Worm (Caenorhabditis elegans) whole organism, L3 larva: Measurements from ENCODE around the gene Y105C5B.17.

ENCODE experiments used
- ZK546.5 ChIP-seq: sonication (generic microtip); optimal IDR thresholded peaks from 2 replicates; lab custom pipeline; 2017; ENCODE audit warnings: missing biosample characterization, missing genetic modification characterization
- aly-2 ChIP-seq: fragments of 150-350 bp; optimal IDR thresholded peaks from 2 replicates; lab custom pipeline; 2014; ENCODE audit warnings: missing biosample characterization, missing genetic modification characterization
- ceh-16 ChIP-seq: sonication (generic microtip); optimal IDR thresholded peaks from 2 replicates; lab custom pipeline; 2017; ENCODE audit warnings: missing biosample characterization, missing genetic modification characterization
- ceh-28 ChIP-seq: fragments of 150-350 bp; optimal IDR thresholded peaks from 2 replicates; lab custom pipeline; 2014; ENCODE audit warnings: missing biosample characterization, missing genetic modification reagents, missing genetic modification characterization
- ceh-82 ChIP-seq: fragments of 150-350 bp; optimal IDR thresholded peaks from 2 replicates; lab custom pipeline; 2014; ENCODE audit warnings: missing biosample characterization, missing genetic modification characterization
- ceh-9 ChIP-seq: sonication (generic microtip); optimal IDR thresholded peaks from 2 replicates; lab custom pipeline; 2018; ENCODE audit warnings: missing biosample characterization, missing genetic modification characterization
- daf-12 ChIP-seq: fragments of 150-350 bp; optimal IDR thresholded peaks from 2 replicates; lab custom pipeline; 2014; ENCODE audit warnings: missing biosample characterization, missing genetic modification reagents, missing genetic modification characterization
- egl-27 ChIP-seq: sonication (generic microtip); optimal IDR thresholded peaks from 4 replicates; lab custom pipeline; 2017; ENCODE audit warnings: missing biosample characterization, missing genetic modification reagents, missing genetic modification characterization
- egl-5 ChIP-seq: fragments of 150-350 bp; optimal IDR thresholded peaks from 2 replicates; lab custom pipeline; 2017; ENCODE audit warnings: missing biosample characterization, missing genetic modification reagents, missing genetic modification characterization, inconsistent platforms
- fkh-10 ChIP-seq: sonication (generic microtip); optimal IDR thresholded peaks from 2 replicates; lab custom pipeline; 2017; ENCODE audit warnings: missing biosample characterization, missing genetic modification reagents, missing genetic modification characterization
- fkh-2 ChIP-seq: fragments of 150-350 bp; optimal IDR thresholded peaks from 2 replicates; lab custom pipeline; 2014; ENCODE audit warnings: missing biosample characterization, missing genetic modification reagents, missing genetic modification characterization
- fos-1 ChIP-seq: fragments of 150-350 bp; optimal IDR thresholded peaks from 2 replicates; lab custom pipeline; 2014; ENCODE audit warnings: missing biosample characterization, missing genetic modification characterization
- hmg-11 ChIP-seq: sonication (generic microtip); optimal IDR thresholded peaks from 2 replicates; lab custom pipeline; 2016; ENCODE audit warnings: missing genetic modification characterization, missing compliant biosample characterization
- jun-1 ChIP-seq: fragments of 150-350 bp; optimal IDR thresholded peaks from 2 replicates; lab custom pipeline; 2014; ENCODE audit warnings: missing biosample characterization, missing genetic modification reagents, missing genetic modification characterization
- lin-15B ChIP-seq: fragments of 150-350 bp; optimal IDR thresholded peaks from 2 replicates; lab custom pipeline; 2014; ENCODE audit warnings: missing biosample characterization, missing genetic modification characterization
- lin-39 ChIP-seq: fragments of 150-350 bp; optimal IDR thresholded peaks from 2 replicates; lab custom pipeline; 2018; ENCODE audit warnings: missing biosample characterization, missing genetic modification reagents, missing genetic modification characterization
- lsy-12 ChIP-seq: sonication (generic microtip); optimal IDR thresholded peaks from 2 replicates; lab custom pipeline; 2016; ENCODE audit warnings: mild to moderate bottlenecking, missing genetic modification characterization, missing compliant biosample characterization
- mdl-1 ChIP-seq: fragments of 150-350 bp; optimal IDR thresholded peaks from 2 replicates; lab custom pipeline; 2014; ENCODE audit warnings: missing biosample characterization, missing genetic modification characterization
- mml-1 ChIP-seq: fragments of 150-350 bp; sonication (generic microtip); optimal IDR thresholded peaks from 3 replicates; lab custom pipeline; 2014; ENCODE audit warnings: missing biosample characterization, missing genetic modification characterization
- nhr-23 ChIP-seq: fragments of 150-350 bp; optimal IDR thresholded peaks from 2 replicates; lab custom pipeline; 2014; ENCODE audit warnings: missing biosample characterization, missing genetic modification reagents, missing genetic modification characterization
- nhr-237 ChIP-seq: fragments of 150-350 bp; optimal IDR thresholded peaks from 2 replicates; lab custom pipeline; 2014; ENCODE audit warnings: missing biosample characterization, missing genetic modification characterization
- nhr-25 ChIP-seq: sonication (generic microtip); optimal IDR thresholded peaks from 2 replicates; lab custom pipeline; 2017; ENCODE audit warnings: missing biosample characterization, missing genetic modification characterization
- nhr-28 ChIP-seq: fragments of 150-350 bp; optimal IDR thresholded peaks from 2 replicates; lab custom pipeline; 2014; ENCODE audit warnings: missing biosample characterization, missing genetic modification characterization
- nhr-43 ChIP-seq: sonication (generic microtip); optimal IDR thresholded peaks from 2 replicates; lab custom pipeline; 2016; ENCODE audit warnings: mild to moderate bottlenecking, missing genetic modification characterization, missing compliant biosample characterization; ENCODE audit not compliant: poor library complexity, severe bottlenecking
- nhr-67 ChIP-seq: fragments of 150-350 bp; optimal IDR thresholded peaks from 2 replicates; lab custom pipeline; 2014; ENCODE audit warnings: missing biosample characterization, missing genetic modification characterization
- nhr-76 ChIP-seq: fragments of 150-350 bp; sonication (generic microtip); optimal IDR thresholded peaks from 5 replicates; lab custom pipeline; 2014; ENCODE audit warnings: missing biosample characterization, missing genetic modification characterization
- pha-4 ChIP-seq: fragments of 150-350 bp; optimal IDR thresholded peaks from 2 replicates; lab custom pipeline; 2014; ENCODE audit warnings: missing biosample characterization, missing genetic modification reagents, missing genetic modification characterization
- pqm-1 ChIP-seq: fragments of 150-350 bp; optimal IDR thresholded peaks from 2 replicates; lab custom pipeline; 2017; ENCODE audit warnings: missing biosample characterization, missing genetic modification characterization, inconsistent platforms
- sea-2 ChIP-seq: fragments of 150-350 bp; sonication (generic microtip); optimal IDR thresholded peaks from 4 replicates; lab custom pipeline; 2014; ENCODE audit warnings: missing biosample characterization, missing genetic modification reagents, missing genetic modification characterization
- skn-1 ChIP-seq: fragments of 150-350 bp; optimal IDR thresholded peaks from 2 replicates; lab custom pipeline; 2014; ENCODE audit warnings: missing biosample characterization, missing genetic modification characterization
- snpc-4 ChIP-seq: fragments of 150-350 bp; optimal IDR thresholded peaks from 2 replicates; lab custom pipeline; 2014; ENCODE audit warnings: missing biosample characterization, missing genetic modification characterization
- tbx-2 ChIP-seq: sonication (generic microtip); optimal IDR thresholded peaks from 2 replicates; lab custom pipeline; 2016; ENCODE audit warnings: mild to moderate bottlenecking, missing genetic modification characterization, missing compliant biosample characterization
- unc-39 ChIP-seq: sonication (generic microtip); optimal IDR thresholded peaks from 4 replicates; lab custom pipeline; 2017; ENCODE audit warnings: missing biosample characterization, missing genetic modification characterization
- unc-62 ChIP-seq: fragments of 150-350 bp; sonication (generic microtip); optimal IDR thresholded peaks from 4 replicates; lab custom pipeline; 2014; ENCODE audit warnings: missing biosample characterization, missing genetic modification reagents, missing genetic modification characterization
- zag-1 ChIP-seq: fragments of 150-350 bp; optimal IDR thresholded peaks from 2 replicates; lab custom pipeline; 2014; ENCODE audit warnings: missing biosample characterization, missing genetic modification characterization
- ztf-11 ChIP-seq: fragments of 150-350 bp; optimal IDR thresholded peaks from 2 replicates; lab custom pipeline; 2014; ENCODE audit warnings: missing biosample characterization, missing genetic modification characterization
- ztf-4 ChIP-seq: fragments of 150-350 bp; optimal IDR thresholded peaks from 2 replicates; lab custom pipeline; 2014; ENCODE audit warnings: missing biosample characterization, missing genetic modification characterization

Gene Y105C5B.17

DNA sequence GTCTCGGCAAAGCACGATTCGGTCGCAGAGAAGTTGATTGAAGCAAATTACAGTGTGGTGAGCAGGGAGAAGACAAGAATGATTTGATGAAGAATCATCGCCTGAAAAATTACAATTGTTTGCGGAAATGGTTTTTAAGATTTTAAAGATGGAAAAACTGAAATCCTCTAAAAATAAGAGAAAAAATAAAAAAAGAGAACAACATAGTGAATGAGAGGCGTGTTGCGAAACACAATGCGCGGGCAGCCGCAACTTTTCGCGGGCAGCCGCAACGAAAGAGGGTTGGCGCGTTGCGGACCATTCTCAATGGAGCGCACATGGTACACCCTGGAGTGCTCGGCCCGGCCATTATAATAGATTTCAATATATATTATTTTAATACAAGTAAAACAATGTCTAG lies 31.6 kb downstream of the Y105C5B.17 start, which contains the start of gene Y105C5B.20:
Gene Y105C5B.20 (minus strand): TSS at position 101 of the 400 bp plus-strand sequence.
- TF ChIP-seq nhr-67 (tag; lab: Kevin White, UChicago) (no peak), tbx-2 (tag; lab: Kevin White, UChicago) (no peak), nhr-25 (tag; lab: Kevin White, UChicago) (no peak), fkh-10 (GFP tag; lab: Kevin White, UChicago) (no peak), nhr-237 (no peak)
- TF ChIP-seq, all 47 proteins: peak for 0

- TF ChIP-seq lsy-12 (tag; lab: Kevin White, UChicago) (no peak), zag-1 (tag; lab: Kevin White, UChicago) (no peak), ceh-28 (peak; percentile 32), nhr-67 (tag; lab: Kevin White, UChicago) (no peak)
Observed at ce11 chrIV:15997906-15998305, 35.0 kb downstream of the Y105C5B.17 start.

DNA sequence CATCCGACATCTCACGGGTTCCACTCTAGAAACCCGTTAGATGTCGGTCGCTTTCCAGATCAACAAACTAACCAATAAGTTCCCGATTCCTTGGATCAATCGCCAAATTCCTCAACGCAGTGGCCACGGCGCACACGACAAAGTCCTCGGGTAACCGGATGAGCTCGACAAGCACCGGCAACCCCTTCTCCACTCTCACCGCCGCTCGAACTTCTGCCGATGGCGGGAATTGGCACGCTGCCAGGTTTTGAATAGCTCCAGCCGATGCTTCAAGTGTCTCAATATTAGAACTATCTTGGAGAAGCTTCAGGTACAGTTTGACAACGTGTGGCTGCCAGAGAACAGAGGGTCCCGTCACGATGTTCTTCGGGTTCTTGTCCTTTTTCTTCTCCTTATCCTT lies 36.8 kb downstream of the Y105C5B.17 start:
- TF ChIP-seq nhr-28 (no peak), mdl-1 (tag; lab: Kevin White, UChicago) (no peak), pqm-1 (tag; lab: Kevin White, UChicago) (no peak), daf-12 (tag; lab: Kevin White, UChicago) (no peak), fos-1 (tag; lab: Kevin White, UChicago) (no peak), jun-1 (tag; lab: Kevin White, UChicago) (no peak), lin-39 (tag; lab: Kevin White, UChicago) (no peak), unc-39 (no peak)

- TF ChIP-seq nhr-25 (tag; lab: Kevin White, UChicago) (no peak), snpc-4 (tag; lab: Kevin White, UChicago) (no peak), ZK546.5 (no peak), mml-1 (tag; lab: Kevin White, UChicago) (no peak), nhr-43 (no peak), ceh-16 (tag; lab: Kevin White, UChicago) (no peak), pha-4 (tag; lab: Kevin White, UChicago) (no peak), lin-15B (tag; lab: Kevin White, UChicago) (no peak), ceh-82 (no peak), nhr-23 (tag; lab: Kevin White, UChicago) (no peak), hmg-11 (no peak), fkh-2 (tag; lab: Kevin White, UChicago) (no peak), ceh-9 (tag; lab: Kevin White, UChicago) (no peak)
Observed at ce11 chrIV:16001058-16001457, 38.2 kb downstream of the Y105C5B.17 start.

ce11 chrIV:16005472-16005871 lies 42.6 kb downstream of the Y105C5B.17 start:
- TF ChIP-seq skn-1 (no peak), pha-4 (tag; lab: Kevin White, UChicago) (no peak), unc-62 (no peak), hmg-11 (no peak), zag-1 (tag; lab: Kevin White, UChicago) (no peak), lin-15B (tag; lab: Kevin White, UChicago) (no peak), unc-39 (no peak)

- TF ChIP-seq ztf-11 (no peak), aly-2 (no peak), sea-2 (no peak), nhr-76 (tag; lab: Kevin White, UChicago) (no peak), egl-27 (tag; lab: Kevin White, UChicago) (no peak), nhr-237 (no peak), ztf-4 (tag; lab: Kevin White, UChicago) (no peak), nhr-23 (tag; lab: Kevin White, UChicago) (no peak), ceh-28 (no peak), mdl-1 (tag; lab: Kevin White, UChicago) (no peak), egl-5 (tag; lab: Kevin White, UChicago) (no peak), ceh-9 (tag; lab: Kevin White, UChicago) (no peak), lin-39 (tag; lab: Kevin White, UChicago) (no peak), hmg-11 (no peak)
Observed at ce11 chrIV:16006267-16006666, 43.4 kb downstream of the Y105C5B.17 start.
